Worm (Caenorhabditis elegans): ENCODE results near the gene C52E2.2.

C52E2.2 gene

DNA sequence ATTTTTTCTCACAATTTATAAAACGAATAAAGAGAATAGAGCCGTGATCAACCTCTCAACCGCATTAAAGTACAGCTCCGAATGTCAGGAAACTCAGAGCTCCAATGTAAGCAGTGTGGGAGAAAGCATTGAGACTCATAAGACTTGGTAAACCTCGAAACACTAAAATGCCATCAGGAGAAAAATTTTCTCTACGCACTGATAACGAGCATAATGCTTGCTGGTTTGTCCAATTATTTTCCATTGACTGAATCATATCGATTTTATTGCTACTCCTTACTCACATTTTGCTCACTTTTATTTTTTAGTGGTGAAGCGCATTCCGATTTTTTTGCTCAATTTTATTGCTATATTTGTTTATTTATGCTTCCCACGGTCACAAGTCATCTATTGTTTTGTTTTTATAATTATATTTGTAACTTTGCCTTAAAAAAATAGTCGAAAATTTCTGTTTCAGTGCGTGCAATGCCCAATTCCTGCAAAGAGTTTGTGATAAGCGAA lies 22.4 kb upstream of the C52E2.2 start, which contains the start of gene math-40:
TSS of gene math-40 (plus strand) at position 451 of the 501 bp plus-strand sequence.
- peak; percentile 26 for TF ChIP-seq elt-2 (tag; optimal IDR thresholded peaks at IDR 0.05)
- TF ChIP-seq efl-1 (optimal IDR thresholded peaks at IDR 0.05) = no peak
- peak in 1 of 2 experiments; percentile 18 for TF ChIP-seq efl-1 (GFP tag; optimal IDR thresholded peaks at IDR 0.05 in 1 of 2)
- TF ChIP-seq nhr-20 (tag; optimal IDR thresholded peaks at IDR 0.05) = no peak

DNA sequence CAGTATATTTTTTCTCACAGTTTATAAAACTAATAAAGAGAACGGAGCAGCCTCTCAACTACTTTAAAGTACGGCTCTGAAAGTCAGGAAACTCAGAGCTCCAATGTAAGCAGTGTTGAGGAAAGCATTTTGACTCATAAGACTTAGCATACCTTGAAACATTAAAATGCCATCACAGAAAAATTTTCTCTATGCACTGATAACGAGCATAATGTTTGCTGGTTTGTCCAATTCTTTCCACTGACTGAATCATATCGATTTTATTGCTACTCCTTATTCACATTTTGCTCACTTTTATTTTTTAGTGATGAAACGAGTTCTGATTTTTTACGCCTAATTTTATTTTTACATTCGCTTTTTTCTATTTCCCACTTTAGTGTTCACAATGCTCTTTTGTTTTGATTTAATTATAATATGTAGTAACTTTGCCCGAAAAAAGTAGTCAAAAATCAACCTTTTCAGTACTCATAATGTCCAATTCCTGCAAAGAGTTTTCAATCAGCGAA lies 20.7 kb upstream of the C52E2.2 start, which contains the start of gene math-39:
TSS of gene math-39 (plus strand) at position 456 of the 506 bp plus-strand sequence.
- no peak for TF ChIP-seq snpc-4 (tag; optimal IDR thresholded peaks at IDR 0.05)
- no peak for TF ChIP-seq fkh-4 (tag; optimal IDR thresholded peaks at IDR 0.05; ENCODE audit: borderline replicate concordance)
- TF ChIP-seq mep-1 (tag; optimal IDR thresholded peaks at IDR 0.05) = no peak
- TF ChIP-seq ces-1 (GFP tag; optimal IDR thresholded peaks at IDR 0.05) = no peak
- TF ChIP-seq ceh-63 (GFP tag; optimal IDR thresholded peaks at IDR 0.05) = no peak
- TF ChIP-seq hpl-2 (GFP tag; optimal IDR thresholded peaks at IDR 0.05) = no peak
- TF ChIP-seq lin-14 (GFP tag; optimal IDR thresholded peaks at IDR 0.05) = no peak
- TF ChIP-seq elt-2 (tag; optimal IDR thresholded peaks at IDR 0.05) = no peak
- TF ChIP-seq nhr-11 (tag; optimal IDR thresholded peaks at IDR 0.05) = no peak
- no peak for TF ChIP-seq rnt-1 (tag; optimal IDR thresholded peaks at IDR 0.05)
- TF ChIP-seq unc-130 (tag; optimal IDR thresholded peaks at IDR 0.05) = no peak
- TF ChIP-seq dpl-1 (GFP tag; optimal IDR thresholded peaks at IDR 0.05) = no peak

DNA sequence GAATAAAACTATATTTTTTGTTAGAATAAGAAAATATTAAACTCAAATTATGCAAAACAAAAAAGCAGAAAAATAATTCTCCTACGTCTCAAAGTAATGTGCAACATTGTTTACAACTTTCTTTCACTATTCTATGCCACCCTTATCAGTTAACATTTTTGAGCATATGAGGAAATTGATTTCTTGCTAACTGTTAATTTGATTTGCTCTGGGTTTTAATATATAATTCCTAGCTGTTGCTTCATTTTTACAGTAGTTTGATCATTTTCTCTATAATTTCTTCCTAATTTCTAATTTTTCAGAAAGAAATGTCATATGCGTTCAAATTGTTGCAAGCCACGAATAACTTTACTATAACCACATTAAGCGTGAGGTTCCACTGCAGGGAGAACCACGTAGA lies 16.4 kb upstream of the C52E2.2 start, which contains the start of gene T08E11.1:
TSS of gene T08E11.1 (plus strand) at position 301 of the 400 bp plus-strand sequence.
- TF ChIP-seq elt-2 (tag; optimal IDR thresholded peaks at IDR 0.05) = peak; percentile 47
- no peak for TF ChIP-seq ceh-63 (GFP tag; optimal IDR thresholded peaks at IDR 0.05)

DNA sequence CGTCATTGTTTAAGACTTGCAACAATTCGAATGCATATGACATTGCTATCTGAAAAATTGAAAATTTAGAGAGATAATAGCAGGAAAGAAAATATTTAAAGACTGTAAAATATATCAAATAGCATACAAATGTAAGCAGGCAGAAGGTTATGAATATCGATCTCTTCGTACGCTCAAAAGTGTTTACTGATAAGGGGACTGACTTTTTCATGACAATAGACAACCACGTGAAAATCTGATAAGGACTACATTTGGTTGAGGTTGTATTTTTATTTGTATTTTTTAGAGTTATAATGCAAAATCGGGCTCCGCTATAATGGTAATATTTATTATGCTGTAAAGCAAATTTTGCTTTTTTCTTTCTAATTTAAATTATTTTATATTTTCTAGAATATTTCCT lies 9.7 kb upstream of the C52E2.2 start, which contains the start of the genes C52E2.5 and C52E2.4:
TSS of gene C52E2.5 (minus strand) at position 43 of the 400 bp plus-strand sequence.
TSS of gene C52E2.4 (plus strand) at position 252 of the 400 bp plus-strand sequence.
- TF ChIP-seq grh-1 (GFP tag; IDR thresholded peaks at IDR 0.05) = no peak
- peak; percentile 5 for TF ChIP-seq egl-13 (tag; optimal IDR thresholded peaks at IDR 0.05)
- TF ChIP-seq nhr-90 (tag; optimal IDR thresholded peaks at IDR 0.05; ENCODE audit: poor library complexity) = no peak
- no peak for TF ChIP-seq irx-1 (tag; optimal IDR thresholded peaks at IDR 0.05)
- no peak for TF ChIP-seq C16A3.4 (tag; optimal IDR thresholded peaks at IDR 0.05)
- no peak for TF ChIP-seq nhr-85 (tag)
- no peak for TF ChIP-seq nhr-19 (GFP tag; conservative IDR thresholded peaks at IDR 0.05)
- no peak for TF ChIP-seq unc-62 (GFP tag; optimal IDR thresholded peaks at IDR 0.05)
- TF ChIP-seq pqm-1 (tag; optimal IDR thresholded peaks at IDR 0.05) = peak; percentile 16
- no peak for TF ChIP-seq alr-1 (tag; optimal IDR thresholded peaks at IDR 0.05; ENCODE audit: borderline replicate concordance)
- TF ChIP-seq mep-1 (tag; optimal IDR thresholded peaks at IDR 0.05) = no peak
- peak in 1 of 2 experiments; percentile 34 for TF ChIP-seq lin-35 (GFP tag; optimal IDR thresholded peaks at IDR 0.05)
- no peak for TF ChIP-seq jun-1 (tag; optimal IDR thresholded peaks at IDR 0.05)
- no peak for TF ChIP-seq fkh-8 (tag; optimal IDR thresholded peaks at IDR 0.05)
- no peak for TF ChIP-seq xbp-1 (tag; optimal IDR thresholded peaks at IDR 0.05)
- no peak for TF ChIP-seq tbx-2 (tag; optimal IDR thresholded peaks at IDR 0.05)
- peak; percentile 45 for TF ChIP-seq tlp-1 (tag; optimal IDR thresholded peaks at IDR 0.05)
- TF ChIP-seq fkh-10 (GFP tag; optimal IDR thresholded peaks at IDR 0.05) = no peak
- peak; percentile 96 for TF ChIP-seq elt-2 (tag; optimal IDR thresholded peaks at IDR 0.05)
- no peak for TF ChIP-seq blmp-1 (tag; optimal IDR thresholded peaks at IDR 0.05)
- TF ChIP-seq lir-3 (tag; optimal IDR thresholded peaks at IDR 0.05; ENCODE audit: poor library complexity) = no peak
- TF ChIP-seq egl-27 (tag; optimal IDR thresholded peaks at IDR 0.05) = no peak
- TF ChIP-seq ceh-82 (tag; optimal IDR thresholded peaks at IDR 0.05) = no peak
- no peak for TF ChIP-seq hpl-2 (GFP tag; optimal IDR thresholded peaks at IDR 0.05)
- no peak for TF ChIP-seq lin-15B (tag; optimal IDR thresholded peaks at IDR 0.05)
- no peak for TF ChIP-seq hlh-17 (GFP tag; optimal IDR thresholded peaks at IDR 0.05; ENCODE audit: borderline replicate concordance)
- no peak for TF ChIP-seq nhr-20 (tag; optimal IDR thresholded peaks at IDR 0.05)
- TF ChIP-seq rnt-1 (tag; optimal IDR thresholded peaks at IDR 0.05) = no peak
- no peak for TF ChIP-seq efl-3 (GFP tag; optimal IDR thresholded peaks at IDR 0.05)
- no peak for TF ChIP-seq efl-1 (optimal IDR thresholded peaks at IDR 0.05)
- TF ChIP-seq efl-1 (GFP tag; optimal IDR thresholded peaks at IDR 0.05 in 1 of 2) = peak in 1 of 2 experiments; percentile 16
- no peak for TF ChIP-seq pag-3 (tag; optimal IDR thresholded peaks at IDR 0.05; ENCODE audit: borderline replicate concordance, insufficient read depth)
- no peak for TF ChIP-seq skn-1 (tag; optimal IDR thresholded peaks at IDR 0.05)
